Fruit fly (Drosophila melanogaster) whole organism, embryonic: Measurements from ENCODE around the gene siz.

Experiments used
- Awh ChIP-seq: fragments of 200-800 bp; sonication (Bioruptor generic); IDR thresholded peaks from 2 replicates; pipeline ENCODE4, ENCODE4 v1.3.6; 2022; ENCODE audit warnings: missing biosample characterization, missing genetic modification characterization
- Blimp-1 ChIP-seq: fragments of 200-800 bp; sonication (Bioruptor generic); optimal IDR thresholded peaks from 3 replicates; lab custom pipeline; 2018; ENCODE audit warnings: missing biosample characterization, missing genetic modification characterization, mild to moderate bottlenecking, moderate library complexity, missing genetic modification reagents
- CG11504 ChIP-seq: fragments of 200-800 bp; sonication (Bioruptor generic); optimal IDR thresholded peaks from 3 replicates; lab custom pipeline; 2019; ENCODE audit warnings: missing biosample characterization, mild to moderate bottlenecking, missing genetic modification characterization, moderate library complexity
- CG12659 ChIP-seq: fragments of 200-800 bp; sonication (Bioruptor generic); optimal IDR thresholded peaks from 3 replicates; lab custom pipeline; 2017; ENCODE audit warnings: mild to moderate bottlenecking, missing biosample characterization, missing genetic modification reagents, missing genetic modification characterization
- CG12769 ChIP-seq: fragments of 200-800 bp; sonication (Bioruptor generic); optimal IDR thresholded peaks from 2 replicates; lab custom pipeline; 2019; ENCODE audit warnings: missing biosample characterization, mild to moderate bottlenecking, missing genetic modification characterization, moderate library complexity
- CG15601 ChIP-seq: fragments of 200-800 bp; sonication (Bioruptor generic); optimal IDR thresholded peaks from 3 replicates; lab custom pipeline; 2019; ENCODE audit warnings: missing biosample characterization, mild to moderate bottlenecking, missing genetic modification characterization, moderate library complexity
- CG16813 ChIP-seq: fragments of 200-800 bp; sonication (Bioruptor generic); IDR thresholded peaks from 3 replicates; pipeline ENCODE4 v1.3.6; 2022; ENCODE audit warnings: missing biosample characterization, missing genetic modification characterization; ENCODE audit not compliant: partially characterized antibody
- CG16863 ChIP-seq: fragments of 200-800 bp; sonication (Bioruptor generic); optimal IDR thresholded peaks from 3 replicates; lab custom pipeline; 2016; ENCODE audit warnings: missing biosample characterization, missing genetic modification characterization
- CG17612 ChIP-seq: fragments of 200-800 bp; sonication (Bioruptor generic); IDR thresholded peaks from 2 replicates; pipeline ENCODE4 v1.3.6; 2022; ENCODE audit warnings: missing biosample characterization, missing genetic modification characterization
- CG18599 ChIP-seq: fragments of 200-800 bp; sonication (Bioruptor generic); optimal IDR thresholded peaks from 3 replicates; lab custom pipeline; 2017; ENCODE audit warnings: missing biosample characterization, missing genetic modification characterization, mild to moderate bottlenecking, moderate library complexity, missing genetic modification reagents
- CG4404 ChIP-seq: fragments of 200-800 bp; sonication (Bioruptor generic); IDR thresholded peaks from 2 replicates; pipeline ENCODE4 v1.3.6; 2022; ENCODE audit warnings: missing biosample characterization, missing genetic modification characterization
- CG4617 ChIP-seq: fragments of 200-800 bp; sonication (Bioruptor generic); optimal IDR thresholded peaks from 3 replicates; lab custom pipeline; 2016; ENCODE audit warnings: missing biosample characterization, missing genetic modification characterization, borderline replicate concordance
- CG5245 ChIP-seq: fragments of 200-800 bp; sonication (Bioruptor generic); optimal IDR thresholded peaks from 3 replicates; lab custom pipeline; 2016; ENCODE audit warnings: missing biosample characterization, missing genetic modification characterization
- CG6689 ChIP-seq: fragments of 200-800 bp; sonication (Bioruptor generic); IDR thresholded peaks from 2 replicates; pipeline ENCODE4 v1.3.6; 2022; ENCODE audit warnings: missing biosample characterization, missing genetic modification characterization
- CG7963 ChIP-seq: fragments of 200-800 bp; sonication (Bioruptor generic); IDR thresholded peaks from 3 replicates; pipeline ENCODE4 v1.3.6; 2022; ENCODE audit warnings: missing biosample characterization, missing genetic modification characterization; ENCODE audit not compliant: partially characterized antibody
- CG8089 ChIP-seq: fragments of 200-800 bp; sonication (Bioruptor generic); optimal IDR thresholded peaks from 3 replicates; lab custom pipeline; 2016; ENCODE audit warnings: missing biosample characterization, missing genetic modification characterization
- CHES-1-like ChIP-seq: fragments of 200-800 bp; sonication (Bioruptor generic); optimal IDR thresholded peaks from 2 replicates; lab custom pipeline; 2016; ENCODE audit warnings: missing biosample characterization, missing genetic modification characterization
- D19A ChIP-seq: fragments of 200-800 bp; optimal IDR thresholded peaks from 3 replicates; lab custom pipeline; 2019; ENCODE audit warnings: missing biosample characterization, mild to moderate bottlenecking, missing genetic modification characterization, moderate library complexity
- Dip2 ChIP-seq: fragments of 200-800 bp; sonication (Bioruptor generic); IDR thresholded peaks from 2 replicates; pipeline ENCODE4 v1.3.6; 2022; ENCODE audit warnings: missing biosample characterization, missing genetic modification characterization
- Dp ChIP-seq: fragments of 200-800 bp; sonication (Bioruptor generic); optimal IDR thresholded peaks from 2 replicates; lab custom pipeline; 2018; ENCODE audit warnings: missing biosample characterization, mild to moderate bottlenecking, missing genetic modification characterization, moderate library complexity
- Fer1 ChIP-seq: fragments of 200-800 bp; sonication (Bioruptor generic); optimal IDR thresholded peaks from 2 replicates; lab custom pipeline; 2017; ENCODE audit warnings: missing biosample characterization, mild to moderate bottlenecking, missing genetic modification characterization
- GATAe ChIP-seq: fragments of 200-800 bp; sonication (Bioruptor generic); conservative IDR thresholded peaks from 2 replicates; pipeline ENCODE4 v1.3.6; 2022; ENCODE audit warnings: missing biosample characterization, missing genetic modification characterization
- Hr51 ChIP-seq, 2 experiments: fragments of 200-800 bp; sonication (Bioruptor generic); optimal IDR thresholded peaks; 2 replicates in 1 of 2; 3 replicates in 1 of 2; lab custom pipeline; 2016 to 2018; ENCODE audit warnings: missing biosample characterization in 2 of 2, missing genetic modification characterization in 2 of 2, mild to moderate bottlenecking in 1 of 2, moderate library complexity in 1 of 2
- Lhr ChIP-seq: fragments of 200-800 bp; sonication (Bioruptor generic); optimal IDR thresholded peaks from 3 replicates; lab custom pipeline; 2017; ENCODE audit warnings: mild to moderate bottlenecking, missing biosample characterization, missing genetic modification reagents, missing genetic modification characterization
- Med ChIP-seq: fragments of 200-800 bp; sonication (Bioruptor generic); peaks from one replicate; lab custom pipeline; 2016; ENCODE audit warnings: missing biosample characterization, missing genetic modification characterization, mild to moderate bottlenecking, inconsistent platforms, moderate library complexity
- NFAT ChIP-seq: fragments of 200-800 bp; sonication (Bioruptor generic); IDR thresholded peaks from 2 replicates; pipeline ENCODE4 v1.3.6; 2022; ENCODE audit warnings: missing biosample characterization, missing genetic modification characterization
- Sox100B ChIP-seq: fragments of 200-800 bp; sonication (Bioruptor generic); optimal IDR thresholded peaks from 3 replicates; lab custom pipeline; 2018; ENCODE audit warnings: missing biosample characterization, mild to moderate bottlenecking, missing genetic modification characterization
- bbx ChIP-seq: fragments of 200-800 bp; sonication (Bioruptor generic); IDR thresholded peaks from 2 replicates; pipeline ENCODE4 v1.3.6; 2022; ENCODE audit warnings: missing biosample characterization, missing genetic modification characterization; ENCODE audit not compliant: partially characterized antibody
- chinmo ChIP-seq: fragments of 200-800 bp; sonication (Bioruptor generic); IDR thresholded peaks from 4 replicates; pipeline ENCODE4 v1.3.6; 2022; ENCODE audit warnings: missing biosample characterization, missing genetic modification characterization; ENCODE audit not compliant: partially characterized antibody
- danr ChIP-seq: fragments of 200-800 bp; sonication (Bioruptor generic); IDR thresholded peaks from 2 replicates; pipeline ENCODE4 v1.3.6; 2022; ENCODE audit warnings: missing biosample characterization, missing genetic modification characterization
- esg ChIP-seq: fragments of 200-800 bp; sonication (Bioruptor generic); conservative IDR thresholded peaks from 2 replicates; pipeline ENCODE4 v1.3.6; 2022; ENCODE audit warnings: missing biosample characterization, missing genetic modification characterization
- eve ChIP-seq, 2 experiments: fragments of >200 bp; optimal IDR thresholded peaks; 2 replicates each; lab custom pipeline; 2017; ENCODE audit warnings: missing biosample characterization in 2 of 2, missing genetic modification characterization in 2 of 2
- grn ChIP-seq: fragments of 200-800 bp; sonication (Bioruptor generic); optimal IDR thresholded peaks from 3 replicates; lab custom pipeline; 2017; ENCODE audit warnings: missing biosample characterization, missing genetic modification characterization
- gsb-n ChIP-seq: fragments of 200-800 bp; sonication (Bioruptor generic); optimal IDR thresholded peaks from 3 replicates; lab custom pipeline; 2018; ENCODE audit warnings: missing biosample characterization, mild to moderate bottlenecking, missing genetic modification characterization
- h ChIP-seq: fragments of >200 bp; optimal IDR thresholded peaks from 2 replicates; lab custom pipeline; 2017
- lab ChIP-seq: fragments of 200-800 bp; sonication (Bioruptor generic); optimal IDR thresholded peaks from 3 replicates; lab custom pipeline; 2017; ENCODE audit warnings: missing biosample characterization, missing genetic modification characterization, mild to moderate bottlenecking, moderate library complexity, missing genetic modification reagents
- lilli ChIP-seq: fragments of 200-800 bp; sonication (Bioruptor generic); optimal IDR thresholded peaks from 3 replicates; lab custom pipeline; 2016; ENCODE audit warnings: missing biosample characterization, missing genetic modification characterization
- lov ChIP-seq, 2 experiments: fragments of 200-800 bp in 1 of 2; fragments of >200 bp in 1 of 2; sonication (Bioruptor generic) in 1 of 2; IDR thresholded peaks in 1 of 2; optimal IDR thresholded peaks in 1 of 2; 2 replicates in 1 of 2; 3 replicates in 1 of 2; pipeline versions ENCODE4 v1.3.6 to Lab custom; 2017 to 2022; ENCODE audit warnings: missing biosample characterization in 1 of 2, missing genetic modification characterization in 1 of 2
- oc ChIP-seq: fragments of 200-800 bp; sonication (Bioruptor generic); optimal IDR thresholded peaks from 2 replicates; lab custom pipeline; 2018; ENCODE audit warnings: missing biosample characterization, mild to moderate bottlenecking, missing genetic modification characterization, moderate library complexity
- pnt ChIP-seq: fragments of 200-800 bp; sonication (Bioruptor generic); optimal IDR thresholded peaks from 3 replicates; lab custom pipeline; 2016; ENCODE audit warnings: missing biosample characterization, missing genetic modification characterization
- salm ChIP-seq: fragments of 200-800 bp; sonication (Bioruptor generic); optimal IDR thresholded peaks from 2 replicates; lab custom pipeline; 2018; ENCODE audit warnings: missing biosample characterization, mild to moderate bottlenecking, missing genetic modification characterization
- sc ChIP-seq, 3 experiments: fragments of >200 bp in 2 of 3; fragments of 200-800 bp in 1 of 3; sonication (Bioruptor generic) in 1 of 3; optimal IDR thresholded peaks; 2 replicates in 2 of 3; 3 replicates in 1 of 3; lab custom pipeline; 2017; ENCODE audit warnings: mild to moderate bottlenecking in 1 of 3, missing biosample characterization in 1 of 3, missing genetic modification characterization in 1 of 3, missing genetic modification reagents in 1 of 3
- seq ChIP-seq: fragments of 200-800 bp; sonication (Bioruptor generic); IDR thresholded peaks from 2 replicates; pipeline ENCODE4 v1.3.6; 2022; ENCODE audit warnings: missing biosample characterization, missing genetic modification characterization
- ssp ChIP-seq: fragments of 200-800 bp; sonication (Bioruptor generic); IDR thresholded peaks from 2 replicates; pipeline ENCODE4 v1.3.6; 2022; ENCODE audit warnings: missing biosample characterization, missing genetic modification characterization
- usp ChIP-seq: fragments of >200 bp; optimal IDR thresholded peaks from 2 replicates; lab custom pipeline; 2017; ENCODE audit warnings: missing biosample characterization, missing genetic modification characterization

siz gene

dm6 chr3L:21054188-21054893 lies 20.0 kb downstream of the siz start (continued):
- TF ChIP-seq CG16863 (GFP tag; lab: Kevin White, UChicago) (no peak), pnt (no peak), CG4404 (GFP tag; lab: Robert Waterston, UW) (0 out of 2 replicates have a peak, but pooled peaks have one; percentile 5), CG5245 (GFP tag; lab: Kevin White, UChicago) (no peak), Hr51 (GFP tag; optimal IDR thresholded peaks at IDR 0.05; lab: Kevin White, UChicago) (no peak), CG7963 (no peak), Dp (GFP tag; lab: Kevin White, UChicago) (no peak), NFAT (GFP tag; lab: Robert Waterston, UW) (no peak), h (lab: Kevin White, UChicago) (no peak), bbx (GFP tag; lab: Robert Waterston, UW) (0 out of 2 replicates have a peak, but pooled peaks have one; percentile 44), Lhr (no peak), CG17612 (GFP tag; lab: Robert Waterston, UW) (no peak), D19A (tag; lab: Kevin White, UChicago) (peak; percentile 65), oc (tag; lab: Kevin White, UChicago) (no peak), eve (GFP tag; optimal IDR thresholded peaks at IDR 0.05; lab: Kevin White, UChicago) (peak in 1 of 2 experiments; percentile 29), esg (GFP tag; lab: Robert Waterston, UW) (no peak), lilli (GFP tag; lab: Kevin White, UChicago) (no peak), CG8089 (GFP tag; lab: Kevin White, UChicago) (no peak), CG15601 (tag; lab: Kevin White, UChicago) (no peak), sc (optimal IDR thresholded peaks at IDR 0.05; lab: Kevin White, UChicago) (no peak), sc (GFP tag; optimal IDR thresholded peaks at IDR 0.05; lab: Kevin White, UChicago) (no peak), CG11504 (peak; percentile 3), seq (GFP tag; lab: Robert Waterston, UW) (0 out of 2 replicates have a peak, but pooled peaks have one; percentile 32), Sox100B (GFP tag; lab: Kevin White, UChicago) (peak; percentile 17), usp (GFP tag; lab: Kevin White, UChicago) (no peak), lov (optimal IDR thresholded peaks at IDR 0.05; lab: Kevin White, UChicago) (no peak), lov (GFP tag; IDR thresholded peaks at IDR 0.05; lab: Robert Waterston, UW) (no peak), CHES-1-like (GFP tag; lab: Kevin White, UChicago) (no peak), CG6689 (no peak), salm (tag; lab: Kevin White, UChicago) (no peak), lab (GFP tag; lab: Kevin White, UChicago) (peak; percentile 48), GATAe (no peak), Dip2 (GFP tag; lab: Robert Waterston, UW) (no peak), Fer1 (GFP tag; lab: Kevin White, UChicago) (no peak), CG12659 (no peak), CG4617 (GFP tag; lab: Kevin White, UChicago) (no peak), ssp (no peak)

dm6 chr3L:21054894-21055270 lies 20.5 kb downstream of the siz start:
- TF ChIP-seq grn (GFP tag; lab: Kevin White, UChicago) (peak; percentile 69), Med (peak; percentile 58), D19A (tag; lab: Kevin White, UChicago) (peak; percentile 0), CG16813 (no peak), danr (no peak), Awh (GFP tag; lab: Robert Waterston, UW) (peak; percentile 59), Blimp-1 (GFP tag; lab: Kevin White, UChicago) (peak; percentile 74), gsb-n (tag; lab: Kevin White, UChicago) (peak; percentile 11), CG18599 (GFP tag; lab: Kevin White, UChicago) (no peak), chinmo (GFP tag; lab: Robert Waterston, UW) (0 out of 4 replicates have a peak, but pooled peaks have one; percentile 39), CG12769 (tag; lab: Kevin White, UChicago) (peak; percentile 59), oc (tag; lab: Kevin White, UChicago) (peak; percentile 75)
